Worm (Caenorhabditis elegans) whole organism, L1 larva: Measurements from ENCODE around the gene mel-11.

Source experiments
- C34B4.2 ChIP-seq: sonication (generic microtip); optimal IDR thresholded peaks from 2 replicates; lab custom pipeline; 2017; ENCODE audit warnings: mild to moderate bottlenecking, missing genetic modification characterization, missing compliant biosample characterization
- F16B12.6 ChIP-seq: fragments of 150-350 bp; optimal IDR thresholded peaks from 2 replicates; lab custom pipeline; 2014; ENCODE audit warnings: missing biosample characterization, missing genetic modification characterization
- Y116A8C.19 ChIP-seq: sonication (generic microtip); optimal IDR thresholded peaks from 2 replicates; lab custom pipeline; 2016; ENCODE audit warnings: missing compliant biosample characterization, missing genetic modification characterization, borderline replicate concordance
- alr-1 ChIP-seq: fragments of 200-800 bp; sonication (Bioruptor generic); optimal IDR thresholded peaks from 2 replicates; lab custom pipeline; 2018; ENCODE audit warnings: borderline replicate concordance, mild to moderate bottlenecking, missing genetic modification characterization, missing compliant biosample characterization
- dpl-1 ChIP-seq, 3 experiments: fragments of 150-350 bp in 2 of 3; sonication (generic microtip) in 1 of 3; optimal IDR thresholded peaks; 2 replicates each; lab custom pipeline; 2014 to 2017; ENCODE audit warnings: missing biosample characterization in 3 of 3, missing genetic modification characterization in 3 of 3, missing genetic modification reagents in 3 of 3
- dsc-1 ChIP-seq: sonication (generic microtip); optimal IDR thresholded peaks from 2 replicates; lab custom pipeline; 2016; ENCODE audit warnings: mild to moderate bottlenecking, missing genetic modification characterization, missing compliant biosample characterization
- efl-1 ChIP-seq, 4 experiments: fragments of 150-350 bp; optimal IDR thresholded peaks in 3 of 4; peaks in 1 of 4; 1 replicate in 1 of 4; 2 replicates in 3 of 4; lab custom pipeline; 2014; ENCODE audit warnings: missing biosample characterization in 2 of 4, missing genetic modification characterization in 2 of 4, missing genetic modification reagents in 2 of 4
- efl-3 ChIP-seq: fragments of 200-800 bp; sonication (Bioruptor generic); optimal IDR thresholded peaks from 2 replicates; lab custom pipeline; 2018; ENCODE audit warnings: mild to moderate bottlenecking, missing genetic modification characterization, missing compliant biosample characterization
- egl-13 ChIP-seq: sonication (generic microtip); optimal IDR thresholded peaks from 2 replicates; lab custom pipeline; 2016; ENCODE audit warnings: missing genotype, missing genetic modification reagents, missing genetic modification characterization, missing compliant biosample characterization
- egl-27 ChIP-seq, 2 experiments: fragments of 150-350 bp in 1 of 2; sonication (generic microtip); optimal IDR thresholded peaks; 3 replicates each; lab custom pipeline; 2017 to 2018; ENCODE audit warnings: missing biosample characterization in 2 of 2, missing genetic modification characterization in 2 of 2, missing genetic modification reagents in 2 of 2
- elt-2 ChIP-seq: sonication (generic microtip); optimal IDR thresholded peaks from 2 replicates; lab custom pipeline; 2016; ENCODE audit warnings: missing genetic modification characterization, mild to moderate bottlenecking, inconsistent platforms, missing compliant biosample characterization, missing genetic modification reagents
- fkh-10 ChIP-seq: sonication (generic microtip); optimal IDR thresholded peaks from 2 replicates; lab custom pipeline; 2017; ENCODE audit warnings: missing biosample characterization, missing genetic modification reagents, missing genetic modification characterization
- grh-1 ChIP-seq: fragments of 200-800 bp; sonication (Bioruptor generic); IDR thresholded peaks from 2 replicates; pipeline ENCODE4 v1.3.6; 2022; ENCODE audit warnings: missing genetic modification reagents, missing genetic modification characterization, missing compliant biosample characterization
- hlh-17 ChIP-seq: fragments of 200-800 bp; sonication (Bioruptor generic); optimal IDR thresholded peaks from 2 replicates; lab custom pipeline; 2018; ENCODE audit warnings: missing genetic modification characterization, mild to moderate bottlenecking, missing compliant biosample characterization, moderate library complexity, borderline replicate concordance
- hpl-2 ChIP-seq: fragments of 150-350 bp; optimal IDR thresholded peaks from 2 replicates; lab custom pipeline; 2014; ENCODE audit warnings: missing biosample characterization, missing genetic modification reagents, missing genetic modification characterization
- lin-14 ChIP-seq: fragments of 200-800 bp; sonication (Bioruptor generic); optimal IDR thresholded peaks from 2 replicates; lab custom pipeline; 2018; ENCODE audit warnings: mild to moderate bottlenecking, missing genetic modification characterization, moderate library complexity, missing compliant biosample characterization
- lin-15B ChIP-seq: fragments of 150-350 bp; sonication (generic microtip); optimal IDR thresholded peaks from 3 replicates; lab custom pipeline; 2014; ENCODE audit warnings: missing biosample characterization, missing genetic modification characterization
- lin-35 ChIP-seq, 2 experiments: fragments of 150-350 bp; optimal IDR thresholded peaks; 2 replicates each; lab custom pipeline; 2014; ENCODE audit warnings: missing biosample characterization in 2 of 2, missing genetic modification characterization in 2 of 2, missing genetic modification reagents in 2 of 2
- lir-3 ChIP-seq: sonication (generic microtip); optimal IDR thresholded peaks from 2 replicates; lab custom pipeline; 2016; ENCODE audit warnings: mild to moderate bottlenecking, missing genetic modification characterization, moderate library complexity, missing compliant biosample characterization; ENCODE audit not compliant: poor library complexity
- lsy-2 ChIP-seq, 2 experiments: fragments of 150-350 bp; optimal IDR thresholded peaks; 2 replicates each; lab custom pipeline; 2014; ENCODE audit warnings: missing biosample characterization in 2 of 2, missing genetic modification characterization in 2 of 2
- mep-1 ChIP-seq: fragments of 150-350 bp; optimal IDR thresholded peaks from 2 replicates; lab custom pipeline; 2014; ENCODE audit warnings: missing biosample characterization, missing genetic modification characterization
- nhr-12 ChIP-seq: sonication (generic microtip); optimal IDR thresholded peaks from 2 replicates; lab custom pipeline; 2017; ENCODE audit warnings: missing biosample characterization, missing genetic modification characterization
- nhr-19 ChIP-seq: fragments of 200-800 bp; sonication (Bioruptor generic); conservative IDR thresholded peaks from 2 replicates; pipeline ENCODE4 v1.3.6; 2022; ENCODE audit warnings: missing genetic modification characterization, missing compliant biosample characterization
- nhr-20 ChIP-seq: sonication (generic microtip); optimal IDR thresholded peaks from 2 replicates; lab custom pipeline; 2016; ENCODE audit warnings: mild to moderate bottlenecking, missing genetic modification characterization, missing compliant biosample characterization
- nhr-237 ChIP-seq: fragments of 150-350 bp; optimal IDR thresholded peaks from 2 replicates; lab custom pipeline; 2014; ENCODE audit warnings: missing biosample characterization, missing genetic modification characterization
- nhr-28 ChIP-seq: fragments of 150-350 bp; optimal IDR thresholded peaks from 2 replicates; lab custom pipeline; 2014; ENCODE audit warnings: missing biosample characterization, missing genetic modification characterization
- nhr-71 ChIP-seq: sonication (generic microtip); optimal IDR thresholded peaks from 2 replicates; lab custom pipeline; 2016; ENCODE audit warnings: mild to moderate bottlenecking, missing genetic modification characterization, moderate library complexity, missing compliant biosample characterization
- nhr-77 ChIP-seq: fragments of 150-350 bp; optimal IDR thresholded peaks from 2 replicates; lab custom pipeline; 2014; ENCODE audit warnings: missing biosample characterization, missing genetic modification characterization
- nhr-85 ChIP-seq: sonication (generic microtip); peaks from one replicate; lab custom pipeline; 2016; ENCODE audit warnings: missing genetic modification characterization, inconsistent platforms, missing compliant biosample characterization
- rnt-1 ChIP-seq: sonication (generic microtip); optimal IDR thresholded peaks from 2 replicates; lab custom pipeline; 2016; ENCODE audit warnings: mild to moderate bottlenecking, missing genetic modification characterization, moderate library complexity, missing compliant biosample characterization
- skn-1 ChIP-seq: fragments of 150-350 bp; optimal IDR thresholded peaks from 2 replicates; lab custom pipeline; 2014; ENCODE audit warnings: missing biosample characterization, missing genetic modification characterization
- snu-23 ChIP-seq: sonication (generic microtip); optimal IDR thresholded peaks from 2 replicates; lab custom pipeline; 2016; ENCODE audit warnings: missing genetic modification characterization, missing compliant biosample characterization
- sox-4 ChIP-seq: sonication (generic microtip); optimal IDR thresholded peaks from 2 replicates; lab custom pipeline; 2016; ENCODE audit warnings: missing genetic modification characterization, missing compliant biosample characterization
- sup-37 ChIP-seq: fragments of 200-800 bp; sonication (Bioruptor generic); optimal IDR thresholded peaks from 2 replicates; lab custom pipeline; 2018; ENCODE audit warnings: mild to moderate bottlenecking, missing genetic modification characterization, missing compliant biosample characterization
- tbx-2 ChIP-seq: sonication (generic microtip); optimal IDR thresholded peaks from 2 replicates; lab custom pipeline; 2016; ENCODE audit warnings: missing genetic modification characterization, missing compliant biosample characterization
- unc-130 ChIP-seq: fragments of 150-350 bp; optimal IDR thresholded peaks from 2 replicates; lab custom pipeline; 2017; ENCODE audit warnings: missing biosample characterization, missing genetic modification characterization, inconsistent platforms
- zip-4 ChIP-seq: fragments of 200-800 bp; sonication (Bioruptor generic); optimal IDR thresholded peaks from 2 replicates; lab custom pipeline; 2018; ENCODE audit warnings: mild to moderate bottlenecking, missing genetic modification characterization, moderate library complexity, missing compliant biosample characterization

Gene mel-11

ce11 chrII:9314733-9315132 lies 43.6 kb upstream of the mel-11 start:
- TF ChIP-seq nhr-20 (tag; lab: Kevin White, UChicago) (no peak), efl-1 (optimal IDR thresholded peaks at IDR 0.05; lab: Kevin White, UChicago) (no peak), efl-1 (GFP tag; optimal IDR thresholded peaks at IDR 0.05 in 1 of 2; lab: Kevin White, UChicago) (peak in 1 of 2 experiments; percentile 84), lin-14 (GFP tag; lab: Kevin White, UChicago) (peak; percentile 5), nhr-71 (tag; lab: Kevin White, UChicago) (peak; percentile 30)

DNA sequence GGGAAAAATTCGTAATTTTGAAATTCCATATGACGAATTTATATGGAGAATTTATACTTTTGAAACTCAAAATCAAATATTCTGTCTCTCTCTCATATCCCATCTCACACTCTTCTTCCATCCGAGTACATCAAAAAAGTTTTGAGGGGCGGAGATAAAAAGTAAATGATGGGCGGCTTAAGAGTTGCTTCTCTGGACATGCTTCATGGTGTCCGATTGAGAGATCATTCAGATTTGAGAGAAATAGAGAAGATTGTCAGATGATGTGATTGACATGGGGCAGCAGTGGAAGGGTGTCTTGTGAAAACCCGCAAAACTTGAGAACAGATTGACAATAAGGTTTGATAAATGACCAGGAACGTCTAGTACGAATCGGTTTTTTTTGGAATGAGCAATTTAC lies 42.6 kb upstream of the mel-11 start:
- TF ChIP-seq lsy-2 (tag; optimal IDR thresholded peaks at IDR 0.05; lab: Kevin White, UChicago) (peak in 1 of 2 experiments; percentile 26), lin-14 (GFP tag; lab: Kevin White, UChicago) (peak; percentile 77), efl-1 (optimal IDR thresholded peaks at IDR 0.05; lab: Kevin White, UChicago) (no peak), efl-1 (GFP tag; optimal IDR thresholded peaks at IDR 0.05 in 1 of 2; lab: Kevin White, UChicago) (peak in 1 of 2 experiments; percentile 92), nhr-12 (tag; lab: Kevin White, UChicago) (no peak), Y116A8C.19 (tag; lab: Kevin White, UChicago) (no peak), nhr-71 (tag; lab: Kevin White, UChicago) (peak; percentile 28), nhr-237 (tag; lab: Kevin White, UChicago) (no peak), rnt-1 (tag; lab: Kevin White, UChicago) (peak; percentile 49)

ce11 chrII:9316801-9317200 lies 41.5 kb upstream of the mel-11 start:
- no peak for TF ChIP-seq nhr-28 (tag; lab: Kevin White, UChicago)
- no peak for TF ChIP-seq tbx-2 (tag; lab: Kevin White, UChicago)
- TF ChIP-seq nhr-77 (tag; lab: Kevin White, UChicago), result no peak
- no peak for TF ChIP-seq sox-4 (tag; lab: Kevin White, UChicago)

DNA sequence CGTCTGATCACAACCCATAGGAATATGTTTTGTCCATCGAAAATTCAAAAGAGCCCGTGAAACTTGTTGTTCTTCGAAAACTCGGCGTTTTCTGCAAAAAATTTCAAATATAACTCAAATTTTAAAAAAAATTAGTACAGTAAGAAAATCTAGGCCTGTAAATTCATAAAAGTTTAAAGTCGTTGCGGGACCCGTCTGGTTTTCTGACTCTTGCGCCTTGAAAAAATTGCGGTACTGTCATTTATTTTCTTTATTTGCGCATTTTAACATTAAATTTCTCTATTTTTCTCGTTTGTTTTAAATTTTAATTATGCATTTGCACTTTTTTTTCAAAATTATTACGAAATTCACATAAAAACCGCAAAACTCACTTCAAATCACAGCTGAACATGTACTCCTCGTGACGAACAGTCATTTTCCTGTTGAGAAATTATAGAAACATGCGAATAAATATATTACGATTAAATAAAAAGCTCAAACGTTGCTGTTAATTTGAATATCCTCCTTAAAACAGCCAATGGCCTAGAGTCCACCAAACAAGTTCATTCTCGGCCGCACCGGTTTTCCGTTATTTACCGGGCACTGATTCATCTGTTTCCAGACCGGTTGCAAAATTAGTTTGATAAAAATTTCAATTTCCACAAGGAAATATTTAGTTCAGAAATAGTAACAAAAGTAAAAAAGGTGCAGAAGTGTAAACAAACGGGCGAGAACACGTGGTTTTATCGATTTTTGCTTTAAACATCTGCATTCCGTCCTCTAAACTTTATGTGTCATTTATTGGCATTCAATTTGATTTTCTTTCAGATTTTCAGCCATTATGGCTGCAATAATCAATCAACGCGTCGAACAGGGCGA lies 39.0 kb upstream of the mel-11 start, which contains the start of the genes csa-1 and wdfy-2:
Gene csa-1, minus strand, starts transcription at position 669 of the 858 bp plus-strand sequence.
Gene wdfy-2, plus strand, starts transcription at position 808 of the 858 bp plus-strand sequence.
- TF ChIP-seq lin-35 (GFP tag; optimal IDR thresholded peaks at IDR 0.05; lab: Kevin White, UChicago) (peak; percentile 32 to 79), nhr-85 (peak; percentile 74), alr-1 (no peak), rnt-1 (tag; lab: Kevin White, UChicago) (peak; percentile 15), snu-23 (no peak), lin-14 (GFP tag; lab: Kevin White, UChicago) (peak; percentile 5), zip-4 (no peak), dsc-1 (tag; lab: Kevin White, UChicago) (no peak), C34B4.2 (no peak), dpl-1 (GFP tag; optimal IDR thresholded peaks at IDR 0.05; lab: Kevin White, UChicago) (peak; percentile 12 to 75 (median 63)), efl-1 (optimal IDR thresholded peaks at IDR 0.05; lab: Kevin White, UChicago) (peak in 1 of 2 experiments; percentile 67), efl-1 (GFP tag; optimal IDR thresholded peaks at IDR 0.05 in 1 of 2; lab: Kevin White, UChicago) (peak; percentile 72 to 97), mep-1 (peak; percentile 38), sup-37 (no peak), lsy-2 (tag; optimal IDR thresholded peaks at IDR 0.05; lab: Kevin White, UChicago) (peak in 1 of 2 experiments; percentile 7)
- TF ChIP-seq, all 84 proteins: peak for 8

DNA sequence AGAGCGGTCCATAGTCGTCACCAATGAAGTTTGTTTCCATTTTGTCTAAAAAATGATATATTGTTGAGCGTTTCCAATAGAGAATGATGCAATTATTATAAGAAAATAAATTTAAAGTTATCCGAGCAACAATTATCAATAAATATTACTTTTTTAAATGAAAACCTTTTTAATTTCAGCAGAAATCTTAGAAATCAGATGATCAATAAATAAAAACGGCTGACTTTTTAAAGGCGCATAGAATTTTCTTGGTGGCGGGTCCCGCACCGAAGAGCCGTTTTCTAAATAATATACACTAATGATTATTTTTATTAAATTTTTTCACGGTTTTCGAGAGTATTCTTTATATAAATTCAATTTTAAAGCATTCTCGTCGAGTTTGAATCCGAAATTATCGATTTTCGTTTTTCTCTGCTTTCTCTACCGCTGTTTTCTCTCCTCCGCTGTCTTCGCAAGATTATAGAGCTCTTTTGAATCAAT lies 35.4 kb upstream of the mel-11 start, which contains the start of gene rab-39:
Gene rab-39, minus strand, starts transcription at position 51 of the 480 bp plus-strand sequence.
- TF ChIP-seq efl-3 (GFP tag; lab: Kevin White, UChicago) (no peak), alr-1 (no peak), unc-130 (tag; lab: Kevin White, UChicago) (no peak), lin-14 (GFP tag; lab: Kevin White, UChicago) (peak; percentile 31), C34B4.2 (no peak), lin-35 (GFP tag; optimal IDR thresholded peaks at IDR 0.05; lab: Kevin White, UChicago) (peak; percentile 21 to 42), egl-13 (no peak), dpl-1 (GFP tag; optimal IDR thresholded peaks at IDR 0.05; lab: Kevin White, UChicago) (peak; percentile 22 to 53 (median 31)), nhr-20 (tag; lab: Kevin White, UChicago) (peak; percentile 4), elt-2 (tag; lab: Kevin White, UChicago) (no peak), grh-1 (GFP tag; lab: Robert Waterston, UW) (no peak), lin-15B (tag; lab: Kevin White, UChicago) (no peak), skn-1 (tag; lab: Kevin White, UChicago) (peak; percentile 32), rnt-1 (tag; lab: Kevin White, UChicago) (no peak), F16B12.6 (tag; lab: Kevin White, UChicago) (no peak), hpl-2 (GFP tag; lab: Kevin White, UChicago) (no peak), Y116A8C.19 (tag; lab: Kevin White, UChicago) (no peak), lir-3 (tag; lab: Kevin White, UChicago) (no peak), nhr-77 (tag; lab: Kevin White, UChicago) (no peak), fkh-10 (no peak), nhr-237 (tag; lab: Kevin White, UChicago) (no peak), sox-4 (tag; lab: Kevin White, UChicago) (no peak), hlh-17 (GFP tag; lab: Kevin White, UChicago) (no peak), egl-27 (tag; optimal IDR thresholded peaks at IDR 0.05; lab: Kevin White, UChicago) (no peak), nhr-19 (no peak)
